Fruit fly (Drosophila melanogaster) whole organism, embryonic: ENCODE results near the gene smash.

Experiments
- Awh ChIP-seq: fragments of 200-800 bp; sonication (Bioruptor generic); IDR thresholded peaks from 2 replicates; pipeline ENCODE4, ENCODE4 v1.3.6; 2022; ENCODE audit warnings: missing biosample characterization, missing genetic modification characterization
- Bgb ChIP-seq: fragments of 200-800 bp; sonication (Bioruptor generic); IDR thresholded peaks from 2 replicates; pipeline ENCODE4 v1.3.6; 2022; ENCODE audit warnings: missing biosample characterization, missing genetic modification characterization; ENCODE audit not compliant: partially characterized antibody
- CG10274 ChIP-seq: fragments of 200-800 bp; sonication (Bioruptor generic); optimal IDR thresholded peaks from 3 replicates; lab custom pipeline; 2017; ENCODE audit warnings: missing biosample characterization, mild to moderate bottlenecking, missing genetic modification characterization
- CG12236 ChIP-seq: fragments of 200-800 bp; sonication (Bioruptor generic); optimal IDR thresholded peaks from 2 replicates; lab custom pipeline; 2016; ENCODE audit warnings: missing biosample characterization, missing genetic modification characterization
- CG1233 ChIP-seq: fragments of 200-800 bp; sonication (Bioruptor generic); optimal IDR thresholded peaks from 4 replicates; lab custom pipeline; 2018; ENCODE audit warnings: missing biosample characterization, mild to moderate bottlenecking, missing genetic modification characterization
- CG15601 ChIP-seq: fragments of 200-800 bp; sonication (Bioruptor generic); optimal IDR thresholded peaks from 3 replicates; lab custom pipeline; 2019; ENCODE audit warnings: missing biosample characterization, mild to moderate bottlenecking, missing genetic modification characterization, moderate library complexity
- CG16779 ChIP-seq: fragments of 200-800 bp; sonication (Bioruptor generic); IDR thresholded peaks from 2 replicates; pipeline ENCODE4 v1.3.6; 2022; ENCODE audit warnings: missing biosample characterization, missing genetic modification characterization
- CG16863 ChIP-seq: fragments of 200-800 bp; sonication (Bioruptor generic); optimal IDR thresholded peaks from 3 replicates; lab custom pipeline; 2016; ENCODE audit warnings: missing biosample characterization, missing genetic modification characterization
- CG1832 ChIP-seq: fragments of 200-800 bp; sonication (Bioruptor generic); optimal IDR thresholded peaks from 2 replicates; lab custom pipeline; 2017; ENCODE audit warnings: missing biosample characterization, mild to moderate bottlenecking, missing genetic modification characterization, inconsistent platforms
- CG18619 ChIP-seq: fragments of 200-800 bp; sonication (Bioruptor generic); optimal IDR thresholded peaks from 3 replicates; lab custom pipeline; 2017; ENCODE audit warnings: missing biosample characterization, mild to moderate bottlenecking, missing genetic modification characterization
- CG2678 ChIP-seq: fragments of 200-800 bp; sonication (Bioruptor generic); optimal IDR thresholded peaks from 3 replicates; lab custom pipeline; 2019; ENCODE audit warnings: missing biosample characterization, mild to moderate bottlenecking, missing genetic modification characterization, moderate library complexity
- CG33557 ChIP-seq: fragments of 200-800 bp; sonication (Bioruptor generic); optimal IDR thresholded peaks from 2 replicates; lab custom pipeline; 2019; ENCODE audit warnings: missing biosample characterization, mild to moderate bottlenecking, missing genetic modification characterization, moderate library complexity
- CG4617 ChIP-seq: fragments of 200-800 bp; sonication (Bioruptor generic); optimal IDR thresholded peaks from 3 replicates; lab custom pipeline; 2016; ENCODE audit warnings: missing biosample characterization, missing genetic modification characterization, borderline replicate concordance
- CG5953 ChIP-seq: fragments of 200-800 bp; sonication (Bioruptor generic); IDR thresholded peaks from 2 replicates; pipeline ENCODE4 v1.3.6; 2022; ENCODE audit warnings: missing biosample characterization, missing genetic modification characterization
- CG6683 ChIP-seq: fragments of 200-800 bp; sonication (Bioruptor generic); optimal IDR thresholded peaks from 2 replicates; lab custom pipeline; 2017; ENCODE audit warnings: missing biosample characterization, mild to moderate bottlenecking, missing genetic modification characterization, missing genetic modification reagents
- CG7839 ChIP-seq: fragments of 200-800 bp; sonication (Bioruptor generic); optimal IDR thresholded peaks from 3 replicates; lab custom pipeline; 2018; ENCODE audit warnings: missing biosample characterization, mild to moderate bottlenecking, missing genetic modification characterization, moderate library complexity
- Dad ChIP-seq: fragments of 200-800 bp; sonication (Bioruptor generic); optimal IDR thresholded peaks from 3 replicates; lab custom pipeline; 2016; ENCODE audit warnings: missing biosample characterization, missing genetic modification characterization
- Dip3 ChIP-seq: fragments of 200-800 bp; sonication (Bioruptor generic); optimal IDR thresholded peaks from 3 replicates; lab custom pipeline; 2016; ENCODE audit warnings: missing biosample characterization, missing genetic modification characterization
- GATAe ChIP-seq: fragments of 200-800 bp; sonication (Bioruptor generic); conservative IDR thresholded peaks from 2 replicates; pipeline ENCODE4 v1.3.6; 2022; ENCODE audit warnings: missing biosample characterization, missing genetic modification characterization
- H15 ChIP-seq: fragments of 200-800 bp; sonication (Bioruptor generic); IDR thresholded peaks from 3 replicates; pipeline ENCODE4 v1.3.6; 2022; ENCODE audit warnings: missing biosample characterization, missing genetic modification characterization
- Hr51 ChIP-seq, 2 experiments: fragments of 200-800 bp; sonication (Bioruptor generic); optimal IDR thresholded peaks; 2 replicates in 1 of 2; 3 replicates in 1 of 2; lab custom pipeline; 2016 to 2018; ENCODE audit warnings: missing biosample characterization in 2 of 2, missing genetic modification characterization in 2 of 2, mild to moderate bottlenecking in 1 of 2, moderate library complexity in 1 of 2
- MESR4 ChIP-seq: fragments of 200-800 bp; sonication (Bioruptor generic); optimal IDR thresholded peaks from 2 replicates; lab custom pipeline; 2018; ENCODE audit warnings: missing biosample characterization, mild to moderate bottlenecking, missing genetic modification characterization, moderate library complexity
- Optix ChIP-seq: fragments of 200-800 bp; sonication (Bioruptor generic); IDR thresholded peaks from 3 replicates; pipeline ENCODE4 v1.3.6; 2022; ENCODE audit warnings: missing biosample characterization, missing genetic modification characterization
- Ravus ChIP-seq: fragments of 200-800 bp; sonication (Bioruptor generic); IDR thresholded peaks from 2 replicates; pipeline ENCODE4 v1.3.6; 2022; ENCODE audit warnings: missing biosample characterization, missing genetic modification characterization
- Rfx ChIP-seq: fragments of 200-800 bp; sonication (Bioruptor generic); IDR thresholded peaks from 2 replicates; pipeline ENCODE4 v1.3.6; 2022; ENCODE audit warnings: missing biosample characterization, missing genetic modification characterization
- amos ChIP-seq: fragments of 200-800 bp; sonication (Bioruptor generic); IDR thresholded peaks from 2 replicates; pipeline ENCODE4 v1.3.6; 2022; ENCODE audit warnings: missing biosample characterization, missing genetic modification characterization; ENCODE audit not compliant: partially characterized antibody
- chinmo ChIP-seq: fragments of 200-800 bp; sonication (Bioruptor generic); IDR thresholded peaks from 4 replicates; pipeline ENCODE4 v1.3.6; 2022; ENCODE audit warnings: missing biosample characterization, missing genetic modification characterization; ENCODE audit not compliant: partially characterized antibody
- dati ChIP-seq: fragments of 200-800 bp; sonication (Bioruptor generic); IDR thresholded peaks from 2 replicates; pipeline ENCODE4 v1.3.6; 2022; ENCODE audit warnings: missing biosample characterization, missing genetic modification characterization
- dpn ChIP-seq, 2 experiments: fragments of 200-800 bp; sonication (Bioruptor generic); optimal IDR thresholded peaks; 3 replicates each; lab custom pipeline; 2016; ENCODE audit warnings: missing biosample characterization in 2 of 2, missing genetic modification characterization in 2 of 2
- en ChIP-seq: fragments of 200-800 bp; sonication (Bioruptor generic); optimal IDR thresholded peaks from 2 replicates; lab custom pipeline; 2016; ENCODE audit warnings: missing biosample characterization, missing genetic modification characterization
- fd96Cb ChIP-seq: fragments of 200-800 bp; sonication (Bioruptor generic); optimal IDR thresholded peaks from 2 replicates; lab custom pipeline; 2018; ENCODE audit warnings: missing biosample characterization, mild to moderate bottlenecking, missing genetic modification characterization, moderate library complexity
- gfzf ChIP-seq: fragments of 200-800 bp; sonication (Bioruptor generic); optimal IDR thresholded peaks from 2 replicates; lab custom pipeline; 2016; ENCODE audit warnings: missing biosample characterization, mild to moderate bottlenecking, missing genetic modification characterization, moderate library complexity
- inv ChIP-seq: fragments of 200-800 bp; sonication (Bioruptor generic); IDR thresholded peaks from 2 replicates; pipeline ENCODE4 v1.3.6; 2022; ENCODE audit warnings: missing biosample characterization, missing genetic modification characterization; ENCODE audit not compliant: partially characterized antibody
- lola ChIP-seq, 3 experiments: fragments of >200 bp in 2 of 3; fragments of 200-800 bp in 1 of 3; sonication (Bioruptor generic) in 1 of 3; optimal IDR thresholded peaks; 2 replicates each; lab custom pipeline; 2017 to 2019; ENCODE audit warnings: missing biosample characterization in 3 of 3, missing genetic modification characterization in 3 of 3, mild to moderate bottlenecking in 1 of 3, moderate library complexity in 1 of 3
- mam ChIP-seq: fragments of 200-800 bp; sonication (Bioruptor generic); optimal IDR thresholded peaks from 3 replicates; lab custom pipeline; 2016; ENCODE audit warnings: missing biosample characterization, missing genetic modification characterization
- mld ChIP-seq: fragments of 200-800 bp; sonication (Bioruptor generic); IDR thresholded peaks from 3 replicates; pipeline ENCODE4 v1.3.6; 2022; ENCODE audit warnings: missing biosample characterization, missing genetic modification characterization; ENCODE audit not compliant: partially characterized antibody
- nau ChIP-seq: fragments of 200-800 bp; sonication (Bioruptor generic); optimal IDR thresholded peaks from 3 replicates; lab custom pipeline; 2017; ENCODE audit warnings: missing biosample characterization, mild to moderate bottlenecking, missing genetic modification characterization, missing genetic modification reagents
- nerfin-2 ChIP-seq: fragments of 200-800 bp; sonication (Bioruptor generic); IDR thresholded peaks from 2 replicates; pipeline ENCODE4 v1.3.6; 2022; ENCODE audit warnings: missing biosample characterization, missing genetic modification characterization; ENCODE audit not compliant: partially characterized antibody
- nmo ChIP-seq: fragments of 200-800 bp; sonication (Bioruptor generic); optimal IDR thresholded peaks from 2 replicates; lab custom pipeline; 2018; ENCODE audit warnings: missing biosample characterization, mild to moderate bottlenecking, missing genetic modification characterization, moderate library complexity
- otp ChIP-seq: fragments of 200-800 bp; sonication (Bioruptor generic); IDR thresholded peaks from 3 replicates; pipeline ENCODE4, ENCODE4 v1.3.6; 2022; ENCODE audit warnings: missing biosample characterization, missing genetic modification characterization
- p53 ChIP-seq: fragments of 200-800 bp; sonication (Bioruptor generic); optimal IDR thresholded peaks from 2 replicates; lab custom pipeline; 2016; ENCODE audit warnings: missing biosample characterization, missing genetic modification characterization
- pb ChIP-seq: fragments of 200-800 bp; sonication (Bioruptor generic); optimal IDR thresholded peaks from 3 replicates; lab custom pipeline; 2016; ENCODE audit warnings: missing biosample characterization, missing genetic modification characterization
- pzg ChIP-seq: fragments of 200-800 bp; sonication (Bioruptor generic); optimal IDR thresholded peaks from 3 replicates; lab custom pipeline; 2018; ENCODE audit warnings: missing biosample characterization, mild to moderate bottlenecking, missing genetic modification characterization, moderate library complexity
- repo ChIP-seq: fragments of 200-800 bp; sonication (Bioruptor generic); optimal IDR thresholded peaks from 2 replicates; lab custom pipeline; 2016; ENCODE audit warnings: missing biosample characterization, missing genetic modification characterization
- stc ChIP-seq: fragments of 200-800 bp; sonication (Bioruptor generic); IDR thresholded peaks from 2 replicates; pipeline ENCODE4 v1.3.6; 2022; ENCODE audit warnings: missing biosample characterization, missing genetic modification characterization
- tap ChIP-seq: fragments of 200-800 bp; optimal IDR thresholded peaks from 3 replicates; lab custom pipeline; 2019; ENCODE audit warnings: missing biosample characterization, mild to moderate bottlenecking, missing genetic modification characterization, moderate library complexity
- toy ChIP-seq: fragments of 200-800 bp; sonication (Bioruptor generic); IDR thresholded peaks from 2 replicates; pipeline ENCODE4 v1.3.6; 2022; ENCODE audit warnings: missing biosample characterization, missing genetic modification characterization
- unpg ChIP-seq: fragments of 200-800 bp; sonication (Bioruptor generic); optimal IDR thresholded peaks from 3 replicates; lab custom pipeline; 2018; ENCODE audit warnings: missing biosample characterization, mild to moderate bottlenecking, missing genetic modification characterization, moderate library complexity
- zf30C ChIP-seq: fragments of 200-800 bp; sonication (Bioruptor generic); optimal IDR thresholded peaks from 3 replicates; lab custom pipeline; 2018; ENCODE audit warnings: missing biosample characterization, mild to moderate bottlenecking, missing genetic modification characterization

Gene smash

DNA sequence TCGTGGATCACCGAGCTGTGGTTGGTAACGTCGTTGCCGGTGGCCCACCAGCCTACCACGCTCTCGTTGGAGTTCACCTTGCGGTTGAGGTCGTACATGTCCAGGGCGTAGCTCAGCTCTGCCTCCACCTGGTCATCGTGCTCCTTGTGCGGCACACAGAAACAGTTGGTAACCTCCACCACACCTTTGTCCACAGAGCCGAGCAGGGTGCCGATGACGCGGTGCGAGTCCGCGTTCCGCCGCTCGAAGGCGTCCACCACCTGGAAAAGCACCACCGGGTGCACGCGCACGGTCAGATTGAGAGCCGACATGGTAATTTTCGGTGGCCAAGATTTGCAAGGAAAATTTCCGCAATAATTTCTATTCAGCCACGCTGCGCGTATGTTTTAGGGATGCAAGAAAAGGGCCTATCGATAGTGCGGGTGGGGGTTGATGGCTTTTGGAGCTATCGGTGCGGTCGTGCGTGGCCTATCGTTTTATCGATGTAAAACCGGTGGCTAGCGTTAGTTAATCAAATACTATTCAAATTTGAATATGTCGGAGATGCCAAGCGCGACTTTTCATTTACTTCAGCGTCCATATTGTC is 54.5 kb downstream of the smash start, which contains the start of gene eIF3f1 (continued):
- peak; percentile 98 for TF ChIP-seq inv (GFP tag; lab: Robert Waterston, UW)
- peak; percentile 51 for TF ChIP-seq gfzf (GFP tag; lab: Kevin White, UChicago)
- no peak for TF ChIP-seq CG18619 (GFP tag; lab: Kevin White, UChicago)
- TF ChIP-seq nerfin-2 (GFP tag; lab: Robert Waterston, UW): peak; percentile 98
- no peak for TF ChIP-seq repo (GFP tag; lab: Kevin White, UChicago)
- TF ChIP-seq CG33557 (GFP tag; lab: Kevin White, UChicago): peak; percentile 12
- TF ChIP-seq lola (GFP tag; optimal IDR thresholded peaks at IDR 0.05; lab: Kevin White, UChicago): no peak
- no peak for TF ChIP-seq CG1233
- peak; percentile 93 for TF ChIP-seq pzg (GFP tag; lab: Kevin White, UChicago)
- TF ChIP-seq nmo (GFP tag; lab: Kevin White, UChicago): peak; percentile 29
- TF ChIP-seq zf30C (GFP tag; lab: Kevin White, UChicago): no peak
- TF ChIP-seq Ravus (GFP tag; lab: Robert Waterston, UW): no peak
- TF ChIP-seq dpn (GFP tag; optimal IDR thresholded peaks at IDR 0.05; lab: Kevin White, UChicago): peak; percentile 2 to 20
- peak; percentile 9 for TF ChIP-seq Dad (GFP tag; lab: Kevin White, UChicago)
- TF ChIP-seq CG5953 (GFP tag; lab: Robert Waterston, UW): no peak
- peak; percentile 76 for TF ChIP-seq CG4617
- peak; percentile 10; the same call in 1 of the 2 replicates for TF ChIP-seq stc (GFP tag; lab: Robert Waterston, UW)
- TF ChIP-seq CG10274 (GFP tag; lab: Kevin White, UChicago): no peak
- peak; percentile 99 for TF ChIP-seq mld (GFP tag; lab: Robert Waterston, UW)
- TF ChIP-seq fd96Cb (tag; lab: Kevin White, UChicago): no peak
- TF ChIP-seq CG6683 (GFP tag; lab: Kevin White, UChicago): peak; percentile 24
- TF ChIP-seq Bgb (GFP tag; lab: Robert Waterston, UW): peak; percentile 100
- peak; percentile 42 for TF ChIP-seq pb
- peak; percentile 65 for TF ChIP-seq p53
- TF ChIP-seq amos (GFP tag; lab: Robert Waterston, UW): peak; percentile 99
- TF ChIP-seq CG2678: no peak
- peak; percentile 5 for TF ChIP-seq Dip3
- peak; percentile 70 for TF ChIP-seq Rfx (GFP tag; lab: Robert Waterston, UW)
- TF ChIP-seq CG7839 (tag; lab: Kevin White, UChicago): no peak
- no peak for TF ChIP-seq unpg (GFP tag; lab: Kevin White, UChicago)
- peak in 1 of 2 experiments; percentile 9 for TF ChIP-seq Hr51 (GFP tag; optimal IDR thresholded peaks at IDR 0.05; lab: Kevin White, UChicago)
- no peak for TF ChIP-seq Optix (GFP tag; lab: Robert Waterston, UW)
- TF ChIP-seq CG16779 (GFP tag; lab: Robert Waterston, UW): no peak
- TF ChIP-seq Awh (GFP tag; lab: Robert Waterston, UW): no peak
- no peak for TF ChIP-seq otp (GFP tag; lab: Robert Waterston, UW)
- no peak for TF ChIP-seq en (GFP tag; lab: Kevin White, UChicago)
- peak; percentile 11 for TF ChIP-seq CG16863
- TF ChIP-seq CG15601 (tag; lab: Kevin White, UChicago): peak; percentile 9
- TF ChIP-seq MESR4 (GFP tag; lab: Kevin White, UChicago): peak; percentile 98
- no peak for TF ChIP-seq GATAe (GFP tag; lab: Robert Waterston, UW)
- TF ChIP-seq CG12236 (GFP tag; lab: Kevin White, UChicago): no peak
- no peak for TF ChIP-seq toy (GFP tag; lab: Robert Waterston, UW)
- TF ChIP-seq dati (GFP tag; lab: Robert Waterston, UW): no peak
- TF ChIP-seq H15 (GFP tag; lab: Robert Waterston, UW): 0 out of 3 replicates have a peak, but pooled peaks have one; percentile 32
- TF ChIP-seq CG1832: no peak
- TF ChIP-seq chinmo (GFP tag; lab: Robert Waterston, UW): peak; percentile 99
- TF ChIP-seq tap (tag; lab: Kevin White, UChicago): no peak
- no peak for TF ChIP-seq nau (GFP tag; lab: Kevin White, UChicago)
- TF ChIP-seq mam (GFP tag; lab: Kevin White, UChicago): peak; percentile 42
